Worm (Caenorhabditis elegans): ENCODE measurements around the gene srw-3.

The srw-3 gene

ce11 chrV:7747987-7748607, 42.7 kb downstream of the srw-3 start:
- no peak for TF ChIP-seq zip-8 (tag; optimal IDR thresholded peaks at IDR 0.05)
- TF ChIP-seq ces-1 (GFP tag; optimal IDR thresholded peaks at IDR 0.05), result no peak
- TF ChIP-seq ceh-83 (GFP tag; optimal IDR thresholded peaks at IDR 0.05), result no peak
- no peak for TF ChIP-seq unc-39 (tag; optimal IDR thresholded peaks at IDR 0.05)
- no peak for TF ChIP-seq lin-32 (GFP tag; optimal IDR thresholded peaks at IDR 0.05)
- no peak for TF ChIP-seq mls-2 (tag; optimal IDR thresholded peaks at IDR 0.05)
- TF ChIP-seq tbx-8 (GFP tag; optimal IDR thresholded peaks at IDR 0.05), result no peak
- TF ChIP-seq drap-1 (GFP tag; optimal IDR thresholded peaks at IDR 0.05), result no peak
- TF ChIP-seq M03D4.4 (tag; optimal IDR thresholded peaks at IDR 0.05), result no peak
- TF ChIP-seq pha-4 (tag; optimal IDR thresholded peaks at IDR 0.05), result no peak
- TF ChIP-seq blmp-1 (tag; optimal IDR thresholded peaks at IDR 0.05), result no peak
- TF ChIP-seq lsy-2 (tag; optimal IDR thresholded peaks at IDR 0.05), result no peak
- TF ChIP-seq nhr-2 (tag; optimal IDR thresholded peaks at IDR 0.05), result no peak
- no peak for TF ChIP-seq unc-62 (GFP tag; optimal IDR thresholded peaks at IDR 0.05)
- no peak for TF ChIP-seq ztf-11 (tag; optimal IDR thresholded peaks at IDR 0.05)
- TF ChIP-seq snpc-4 (tag; optimal IDR thresholded peaks at IDR 0.05), result no peak
- TF ChIP-seq ceh-39 (tag; optimal IDR thresholded peaks at IDR 0.05), result no peak
- TF ChIP-seq ham-2 (GFP tag; optimal IDR thresholded peaks at IDR 0.05), result no peak

ce11 chrV:7749708-7750107, 44.3 kb downstream of the srw-3 start:
- TF ChIP-seq mab-5 (tag; optimal IDR thresholded peaks at IDR 0.05), result no peak
- TF ChIP-seq snpc-4 (tag; optimal IDR thresholded peaks at IDR 0.05), result no peak
- no peak for TF ChIP-seq ceh-83 (GFP tag; optimal IDR thresholded peaks at IDR 0.05)
- TF ChIP-seq nhr-2 (tag; optimal IDR thresholded peaks at IDR 0.05), result no peak
- TF ChIP-seq cnd-1 (tag; optimal IDR thresholded peaks at IDR 0.05), result no peak
- no peak for TF ChIP-seq sptf-1 (tag; optimal IDR thresholded peaks at IDR 0.05)
- no peak for TF ChIP-seq flh-1 (GFP tag; optimal IDR thresholded peaks at IDR 0.05)
- TF ChIP-seq tbx-8 (GFP tag; optimal IDR thresholded peaks at IDR 0.05), result no peak
- TF ChIP-seq sem-2 (GFP tag; optimal IDR thresholded peaks at IDR 0.05), result no peak
- TF ChIP-seq ceh-39 (tag; optimal IDR thresholded peaks at IDR 0.05), result no peak

- TF ChIP-seq mep-1 (tag; optimal IDR thresholded peaks at IDR 0.05), result no peak
- TF ChIP-seq nhr-28 (tag; optimal IDR thresholded peaks at IDR 0.05), result no peak
- TF ChIP-seq pha-4 (tag; optimal IDR thresholded peaks at IDR 0.05), result no peak
- no peak for TF ChIP-seq flh-1 (GFP tag; optimal IDR thresholded peaks at IDR 0.05)
- TF ChIP-seq lin-32 (GFP tag; optimal IDR thresholded peaks at IDR 0.05), result no peak
These were observed 49.1 kb downstream of the srw-3 start, which contains the start of gene T05B11.4 for ce11 chrV:7754557-7754956. Gene T05B11.4, minus strand, starts transcription at chrV:7754657.

- no peak for TF ChIP-seq mls-2 (tag; optimal IDR thresholded peaks at IDR 0.05)
- TF ChIP-seq sem-2 (GFP tag; optimal IDR thresholded peaks at IDR 0.05), result no peak
- TF ChIP-seq drap-1 (GFP tag; optimal IDR thresholded peaks at IDR 0.05), result no peak
- no peak for TF ChIP-seq blmp-1 (tag; optimal IDR thresholded peaks at IDR 0.05)
- no peak for TF ChIP-seq elt-3 (tag; optimal IDR thresholded peaks at IDR 0.05)
- no peak for TF ChIP-seq mab-5 (tag; optimal IDR thresholded peaks at IDR 0.05)
These were observed 50.6 kb downstream of the srw-3 start for ce11 chrV:7755991-7756390.
